Worm (Caenorhabditis elegans) whole organism, mixed stage, embryonic: ENCODE data around the gene nhr-216.

Source experiments
- M03D4.4 ChIP-seq: sonication (generic microtip); optimal IDR thresholded peaks from 2 replicates; lab custom pipeline; 2017; ENCODE audit warnings: mild to moderate bottlenecking, missing genetic modification characterization, missing compliant biosample characterization
- bed-3 ChIP-seq: fragments of 200-800 bp; sonication (Bioruptor generic); optimal IDR thresholded peaks from 3 replicates; lab custom pipeline; 2018; ENCODE audit warnings: mild to moderate bottlenecking, missing genetic modification characterization, moderate library complexity, missing compliant biosample characterization
- ceh-83 ChIP-seq: fragments of 200-800 bp; sonication (Bioruptor generic); optimal IDR thresholded peaks from 2 replicates; lab custom pipeline; 2018; ENCODE audit warnings: mild to moderate bottlenecking, missing genetic modification characterization, missing compliant biosample characterization
- ces-1 ChIP-seq: fragments of 150-350 bp; optimal IDR thresholded peaks from 2 replicates; lab custom pipeline; 2014; ENCODE audit warnings: missing biosample characterization, missing genetic modification reagents, missing genetic modification characterization
- cnd-1 ChIP-seq: fragments of 200-800 bp; sonication (Bioruptor generic); optimal IDR thresholded peaks from 2 replicates; lab custom pipeline; 2018; ENCODE audit warnings: mild to moderate bottlenecking, missing genetic modification characterization, missing compliant biosample characterization
- elt-1 ChIP-seq: sonication (generic microtip); optimal IDR thresholded peaks from 2 replicates; lab custom pipeline; 2017; ENCODE audit warnings: missing genetic modification characterization, mild to moderate bottlenecking, missing compliant biosample characterization, antibody characterized with exemption, moderate library complexity, borderline replicate concordance; ENCODE audit not compliant: insufficient read depth
- elt-3 ChIP-seq: fragments of 150-350 bp; optimal IDR thresholded peaks from 2 replicates; lab custom pipeline; 2014; ENCODE audit warnings: missing biosample characterization, missing genetic modification characterization
- flh-1 ChIP-seq: fragments of 200-800 bp; sonication (Bioruptor generic); optimal IDR thresholded peaks from 2 replicates; lab custom pipeline; 2018; ENCODE audit warnings: mild to moderate bottlenecking, missing genetic modification characterization, moderate library complexity, missing compliant biosample characterization
- ham-2 ChIP-seq: fragments of 200-800 bp; sonication (Bioruptor generic); optimal IDR thresholded peaks from 2 replicates; lab custom pipeline; 2018; ENCODE audit warnings: mild to moderate bottlenecking, missing genetic modification characterization, missing compliant biosample characterization
- lin-13 ChIP-seq: fragments of 150-350 bp; optimal IDR thresholded peaks from 2 replicates; lab custom pipeline; 2014; ENCODE audit warnings: missing biosample characterization, missing genetic modification characterization
- lin-32 ChIP-seq: fragments of 200-800 bp; sonication (Bioruptor generic); optimal IDR thresholded peaks from 2 replicates; lab custom pipeline; 2018; ENCODE audit warnings: mild to moderate bottlenecking, missing genetic modification characterization, missing compliant biosample characterization
- lsy-2 ChIP-seq: fragments of 150-350 bp; optimal IDR thresholded peaks from 2 replicates; lab custom pipeline; 2014; ENCODE audit warnings: missing biosample characterization, missing genetic modification characterization
- mab-5 ChIP-seq: fragments of 150-350 bp; optimal IDR thresholded peaks from 2 replicates; lab custom pipeline; 2014; ENCODE audit warnings: missing biosample characterization, missing genetic modification characterization
- mep-1 ChIP-seq: fragments of 150-350 bp; optimal IDR thresholded peaks from 2 replicates; lab custom pipeline; 2017; ENCODE audit warnings: missing biosample characterization, missing genetic modification reagents, missing genetic modification characterization, inconsistent platforms
- mls-2 ChIP-seq: sonication (generic microtip); optimal IDR thresholded peaks from 2 replicates; lab custom pipeline; 2016; ENCODE audit warnings: mild to moderate bottlenecking, missing genetic modification characterization, moderate library complexity, missing compliant biosample characterization
- nhr-12 ChIP-seq: fragments of 150-350 bp; optimal IDR thresholded peaks from 2 replicates; lab custom pipeline; 2014; ENCODE audit warnings: missing biosample characterization, missing genetic modification characterization
- nhr-2 ChIP-seq: fragments of 150-350 bp; optimal IDR thresholded peaks from 2 replicates; lab custom pipeline; 2014; ENCODE audit warnings: missing biosample characterization, missing genetic modification characterization
- nhr-237 ChIP-seq: fragments of 150-350 bp; optimal IDR thresholded peaks from 2 replicates; lab custom pipeline; 2014; ENCODE audit warnings: missing biosample characterization, missing genetic modification characterization
- nhr-28 ChIP-seq: fragments of 150-350 bp; optimal IDR thresholded peaks from 2 replicates; lab custom pipeline; 2014; ENCODE audit warnings: missing biosample characterization, missing genetic modification characterization
- nhr-76 ChIP-seq: sonication (generic microtip); optimal IDR thresholded peaks from 2 replicates; lab custom pipeline; 2017; ENCODE audit warnings: missing biosample characterization, missing genetic modification characterization
- pha-4 ChIP-seq: fragments of 150-350 bp; optimal IDR thresholded peaks from 2 replicates; lab custom pipeline; 2018; ENCODE audit warnings: missing biosample characterization, missing genetic modification reagents, missing genetic modification characterization
- sem-2 ChIP-seq: fragments of 200-800 bp; sonication (Bioruptor generic); optimal IDR thresholded peaks from 2 replicates; lab custom pipeline; 2018; ENCODE audit warnings: mild to moderate bottlenecking, missing genetic modification characterization, missing compliant biosample characterization
- snpc-4 ChIP-seq: fragments of 150-350 bp; optimal IDR thresholded peaks from 2 replicates; lab custom pipeline; 2014; ENCODE audit warnings: missing biosample characterization, missing genetic modification characterization
- sptf-1 ChIP-seq: sonication (generic microtip); optimal IDR thresholded peaks from 2 replicates; lab custom pipeline; 2017; ENCODE audit warnings: mild to moderate bottlenecking, missing genetic modification characterization, moderate library complexity, missing compliant biosample characterization
- tbx-8 ChIP-seq: fragments of 200-800 bp; sonication (Bioruptor generic); optimal IDR thresholded peaks from 2 replicates; lab custom pipeline; 2018; ENCODE audit warnings: mild to moderate bottlenecking, missing genetic modification characterization, moderate library complexity, missing compliant biosample characterization
- unc-120 ChIP-seq: sonication (generic microtip); optimal IDR thresholded peaks from 2 replicates; lab custom pipeline; 2017; ENCODE audit warnings: missing genetic modification characterization, missing compliant biosample characterization; ENCODE audit not compliant: poor library complexity, severe bottlenecking
- unc-39 ChIP-seq: fragments of 150-350 bp; optimal IDR thresholded peaks from 2 replicates; lab custom pipeline; 2014; ENCODE audit warnings: missing biosample characterization, missing genetic modification characterization
- unc-62 ChIP-seq: fragments of 150-350 bp; optimal IDR thresholded peaks from 2 replicates; lab custom pipeline; 2014; ENCODE audit warnings: missing biosample characterization, missing genetic modification reagents, missing genetic modification characterization
- ztf-11 ChIP-seq: fragments of 150-350 bp; optimal IDR thresholded peaks from 2 replicates; lab custom pipeline; 2014; ENCODE audit warnings: missing biosample characterization, missing genetic modification characterization

nhr-216 gene

DNA sequence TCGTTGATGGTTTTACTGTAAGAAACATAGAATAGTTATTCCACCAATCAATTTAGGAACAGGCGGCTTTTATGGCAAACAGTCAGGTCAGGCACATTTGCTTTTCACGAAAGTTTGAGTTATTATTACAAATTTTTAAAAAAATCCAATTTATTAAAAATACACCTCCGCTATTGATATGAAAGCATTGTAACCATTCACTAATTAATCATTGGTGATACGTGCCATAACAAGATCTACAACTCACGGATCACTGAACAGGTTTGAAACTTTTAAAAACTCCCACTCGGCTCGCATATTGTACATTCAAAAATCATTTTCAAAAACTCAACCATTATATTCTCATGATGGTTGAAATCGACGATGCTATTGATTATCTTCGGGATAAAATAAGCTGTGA is 19.2 kb downstream of the nhr-216 start, which contains the start of gene srg-27:
TSS of gene srg-27 (plus strand) at position 301 of the 400 bp plus-strand sequence.
- TF ChIP-seq flh-1 (GFP tag; lab: Kevin White, UChicago) (no peak), lin-32 (no peak), tbx-8 (GFP tag; lab: Kevin White, UChicago) (no peak), nhr-76 (tag; lab: Kevin White, UChicago) (no peak), ceh-83 (GFP tag; lab: Kevin White, UChicago) (no peak), M03D4.4 (tag; lab: Kevin White, UChicago) (no peak), sem-2 (GFP tag; lab: Kevin White, UChicago) (no peak), nhr-237 (tag; lab: Kevin White, UChicago) (no peak), ham-2 (GFP tag; lab: Kevin White, UChicago) (no peak), nhr-12 (no peak), lin-13 (no peak), nhr-2 (tag; lab: Kevin White, UChicago) (no peak), elt-1 (no peak), bed-3 (GFP tag; lab: Kevin White, UChicago) (no peak), mab-5 (tag; lab: Kevin White, UChicago) (no peak), mep-1 (tag; lab: Kevin White, UChicago) (no peak)

DNA sequence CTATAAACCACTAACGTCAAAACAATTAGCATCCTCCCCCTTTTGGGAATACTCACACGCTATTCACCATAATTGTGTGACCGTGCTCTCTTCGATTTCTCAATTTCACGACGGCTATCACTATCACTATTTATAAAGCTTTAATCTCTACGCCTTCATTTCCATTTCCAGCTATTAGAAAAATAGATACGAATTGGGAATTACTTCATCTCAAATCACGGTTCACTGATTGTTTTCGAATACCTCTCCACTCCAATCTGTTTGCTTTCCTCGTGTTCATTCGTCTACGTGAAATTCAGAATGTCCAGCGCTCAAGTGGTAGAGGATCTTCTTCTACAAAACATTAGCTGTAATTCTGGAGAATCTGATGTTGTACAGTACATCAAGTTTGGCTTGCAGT is 21.8 kb downstream of the nhr-216 start, which contains the start of gene srg-29:
TSS of gene srg-29 (plus strand) at position 301 of the 400 bp plus-strand sequence.
- TF ChIP-seq ceh-83 (GFP tag; lab: Kevin White, UChicago) (no peak), tbx-8 (GFP tag; lab: Kevin White, UChicago) (no peak), mls-2 (tag; lab: Kevin White, UChicago) (no peak), sptf-1 (tag; lab: Kevin White, UChicago) (no peak), nhr-12 (no peak), nhr-2 (tag; lab: Kevin White, UChicago) (no peak), unc-62 (no peak)

DNA sequence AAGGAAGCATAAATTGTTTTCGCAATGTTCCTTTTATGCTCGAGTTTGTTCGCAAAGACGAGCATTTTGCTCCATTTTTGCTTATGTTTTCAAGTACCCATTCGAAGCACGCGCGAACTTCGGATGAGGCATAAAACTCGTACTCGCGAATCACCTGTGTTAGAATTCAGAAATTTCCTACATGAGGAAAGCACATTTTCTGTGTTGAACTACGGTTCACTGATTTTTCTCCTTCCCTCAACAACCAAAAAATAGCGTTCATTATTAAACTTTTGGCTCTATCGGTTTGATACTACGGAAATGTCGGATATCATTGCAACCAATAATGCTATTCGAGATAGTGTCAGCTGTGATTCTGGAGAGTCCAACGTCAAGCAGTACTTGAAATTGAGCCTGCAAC is 24.1 kb downstream of the nhr-216 start, which contains the start of gene srg-28:
TSS of gene srg-28 (plus strand) at position 301 of the 400 bp plus-strand sequence.
- TF ChIP-seq M03D4.4 (tag; lab: Kevin White, UChicago) = no peak
- no peak for TF ChIP-seq lin-32
- TF ChIP-seq flh-1 (GFP tag; lab: Kevin White, UChicago) = no peak

DNA sequence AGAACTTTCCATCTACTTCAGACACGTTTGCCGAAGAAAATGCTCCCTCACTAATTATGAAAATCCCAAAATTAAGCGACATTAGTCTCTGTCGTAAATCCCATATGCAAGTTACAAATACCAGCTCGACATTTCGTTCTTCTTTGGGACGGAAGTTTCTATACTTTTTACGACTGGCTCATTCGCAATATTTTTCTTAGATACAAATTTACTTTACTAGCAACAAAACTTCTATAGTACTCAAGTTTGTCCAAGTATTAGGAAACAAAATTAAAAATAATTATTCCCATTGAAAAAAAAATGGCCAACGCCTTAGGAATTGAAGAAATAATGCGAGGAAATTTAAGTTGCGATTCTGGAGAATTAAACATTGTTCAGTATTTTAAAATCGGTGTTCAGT is 27.7 kb downstream of the nhr-216 start, which contains the start of gene srg-26:
TSS of gene srg-26 (plus strand) at position 301 of the 400 bp plus-strand sequence.
- no peak for TF ChIP-seq unc-120 (tag; lab: Kevin White, UChicago)
- no peak for TF ChIP-seq cnd-1 (tag; lab: Kevin White, UChicago)
- TF ChIP-seq lsy-2 (tag; lab: Kevin White, UChicago) = no peak
- no peak for TF ChIP-seq unc-62
- no peak for TF ChIP-seq nhr-237 (tag; lab: Kevin White, UChicago)
- TF ChIP-seq snpc-4 (tag; lab: Kevin White, UChicago) = no peak
- no peak for TF ChIP-seq nhr-2 (tag; lab: Kevin White, UChicago)
- no peak for TF ChIP-seq lin-13
- TF ChIP-seq ham-2 (GFP tag; lab: Kevin White, UChicago) = no peak
- TF ChIP-seq, all 35 proteins: peak for 0

DNA sequence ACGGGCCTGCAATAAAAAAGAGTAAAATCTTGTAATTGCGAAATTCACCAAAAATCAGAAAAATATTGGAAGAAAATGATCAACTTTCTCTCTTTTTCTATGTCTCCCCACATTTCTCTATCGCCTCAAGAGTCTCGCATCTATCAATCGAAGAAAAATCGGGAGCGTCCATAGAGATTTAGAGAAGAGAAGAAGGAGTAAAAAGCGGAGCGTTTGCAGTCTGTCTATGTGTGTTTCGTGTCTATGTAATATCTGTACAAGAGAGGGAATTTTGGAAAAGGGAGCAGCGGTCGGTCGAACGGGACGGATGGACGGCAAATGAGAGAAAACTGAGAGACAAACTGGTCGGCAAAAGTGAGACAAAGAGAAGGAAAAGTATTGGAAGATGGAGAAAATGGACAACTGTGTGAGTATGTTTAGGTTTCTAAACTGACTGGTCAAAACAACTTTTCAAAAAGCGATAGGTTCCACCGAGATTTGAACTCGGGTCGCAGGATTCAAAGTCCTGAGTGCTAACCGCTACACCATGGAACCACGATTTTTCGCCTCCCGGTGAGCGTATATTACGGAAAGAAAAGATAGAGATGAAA is 28.9 kb downstream of the nhr-216 start:
- TF ChIP-seq unc-120 (tag; lab: Kevin White, UChicago) (peak; percentile 55), pha-4 (no peak), nhr-76 (tag; lab: Kevin White, UChicago) (no peak), sptf-1 (tag; lab: Kevin White, UChicago) (peak; percentile 63), unc-39 (tag; lab: Kevin White, UChicago) (no peak), M03D4.4 (tag; lab: Kevin White, UChicago) (no peak), flh-1 (GFP tag; lab: Kevin White, UChicago) (no peak), snpc-4 (tag; lab: Kevin White, UChicago) (no peak)

DNA sequence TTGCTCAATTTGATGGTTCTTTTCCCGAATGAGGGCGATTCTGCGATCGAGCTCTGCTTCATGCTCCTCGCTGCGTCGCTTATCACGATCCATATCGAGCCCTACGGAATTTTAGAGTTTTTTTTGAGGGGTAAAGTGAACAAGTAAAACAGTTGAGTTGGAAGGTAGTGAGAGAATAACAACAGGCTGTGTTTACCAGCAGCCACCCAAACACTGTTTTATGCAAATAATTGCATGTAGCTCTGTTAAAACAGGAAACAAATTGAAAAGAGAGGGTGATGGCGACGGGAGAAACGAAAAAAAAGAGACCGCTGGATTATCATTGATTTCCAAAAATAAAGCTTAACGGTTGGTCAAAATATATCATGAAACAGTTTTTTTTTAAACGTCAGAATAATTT is 30.4 kb downstream of the nhr-216 start, which contains the start of gene C10G8.8:
TSS of gene C10G8.8 (minus strand) at position 101 of the 400 bp plus-strand sequence.
- TF ChIP-seq cnd-1 (tag; lab: Kevin White, UChicago) (no peak), elt-3 (tag; lab: Kevin White, UChicago) (no peak), snpc-4 (tag; lab: Kevin White, UChicago) (no peak), ces-1 (no peak), mls-2 (tag; lab: Kevin White, UChicago) (no peak), ztf-11 (no peak), ceh-83 (GFP tag; lab: Kevin White, UChicago) (no peak), nhr-237 (tag; lab: Kevin White, UChicago) (no peak), mep-1 (tag; lab: Kevin White, UChicago) (no peak), elt-1 (no peak), nhr-28 (no peak)
- TF ChIP-seq, all 35 proteins: peak for 0
